Worm (Caenorhabditis elegans): Measurements from ENCODE around the gene col-130.

The col-130 gene

ce11 chrIV:12385061-12385460, 43.3 kb downstream of the col-130 start, which contains the start of gene F28D1.6:
Gene F28D1.6, minus strand, starts transcription at chrIV:12385161.
- TF ChIP-seq lsy-2 (tag; optimal IDR thresholded peaks at IDR 0.05): no peak
- TF ChIP-seq ces-1 (GFP tag; optimal IDR thresholded peaks at IDR 0.05): no peak
- TF ChIP-seq ztf-11 (tag; optimal IDR thresholded peaks at IDR 0.05): no peak
- TF ChIP-seq ceh-82 (tag; optimal IDR thresholded peaks at IDR 0.05): no peak
- TF ChIP-seq nhr-71 (tag; optimal IDR thresholded peaks at IDR 0.05): no peak
- TF ChIP-seq grh-1 (GFP tag; IDR thresholded peaks at IDR 0.05): no peak
- TF ChIP-seq F16B12.6 (tag; optimal IDR thresholded peaks at IDR 0.05): no peak
- TF ChIP-seq fkh-8 (tag; optimal IDR thresholded peaks at IDR 0.05): no peak
- no peak for TF ChIP-seq swsn-7 (tag; optimal IDR thresholded peaks at IDR 0.05)
- TF ChIP-seq ama-1 (optimal IDR thresholded peaks at IDR 0.05): no peak
- no peak for TF ChIP-seq lin-13 (GFP tag; optimal IDR thresholded peaks at IDR 0.05)
- TF ChIP-seq mdl-1 (tag; optimal IDR thresholded peaks at IDR 0.05): no peak

ce11 chrIV:12382864-12383263, 45.5 kb downstream of the col-130 start, which contains the start of gene thn-2:
Gene thn-2, plus strand, starts transcription at chrIV:12383170.
- TF ChIP-seq tbx-2 (tag; optimal IDR thresholded peaks at IDR 0.05): no peak
- TF ChIP-seq nhr-237 (tag; optimal IDR thresholded peaks at IDR 0.05): no peak
- TF ChIP-seq hlh-4 (tag; optimal IDR thresholded peaks at IDR 0.05): no peak
- no peak for TF ChIP-seq aly-2 (tag; optimal IDR thresholded peaks at IDR 0.05)
- TF ChIP-seq aha-1 (tag; optimal IDR thresholded peaks at IDR 0.05): no peak
- TF ChIP-seq zag-1 (tag; optimal IDR thresholded peaks at IDR 0.05): no peak
- TF ChIP-seq jun-1 (tag; optimal IDR thresholded peaks at IDR 0.05): no peak
- TF ChIP-seq ceh-8 (GFP tag; optimal IDR thresholded peaks at IDR 0.05): no peak
- TF ChIP-seq alr-1 (tag; optimal IDR thresholded peaks at IDR 0.05; ENCODE audit: borderline replicate concordance): no peak

- no peak for TF ChIP-seq fkh-10 (GFP tag; optimal IDR thresholded peaks at IDR 0.05)
- TF ChIP-seq nhr-47 (tag; optimal IDR thresholded peaks at IDR 0.05): no peak
- no peak for TF ChIP-seq unc-62 (GFP tag; optimal IDR thresholded peaks at IDR 0.05)
- no peak for TF ChIP-seq tlp-1 (tag; optimal IDR thresholded peaks at IDR 0.05)
- TF ChIP-seq nhr-85 (tag): no peak
- TF ChIP-seq fos-1 (tag; optimal IDR thresholded peaks at IDR 0.05): no peak
- TF ChIP-seq elt-2 (tag; optimal IDR thresholded peaks at IDR 0.05): no peak
- no peak for TF ChIP-seq lin-14 (GFP tag; optimal IDR thresholded peaks at IDR 0.05)
- TF ChIP-seq C34B4.2 (tag; optimal IDR thresholded peaks at IDR 0.05): no peak
- TF ChIP-seq lin-13 (GFP tag; optimal IDR thresholded peaks at IDR 0.05): no peak
- no peak for TF ChIP-seq mef-2 (tag; optimal IDR thresholded peaks at IDR 0.05)
- TF ChIP-seq lin-35 (GFP tag; optimal IDR thresholded peaks at IDR 0.05): no peak
- no peak for TF ChIP-seq mep-1 (tag; optimal IDR thresholded peaks at IDR 0.05)
- TF ChIP-seq irx-1 (tag; optimal IDR thresholded peaks at IDR 0.05): no peak
- TF ChIP-seq rnt-1 (tag; optimal IDR thresholded peaks at IDR 0.05): no peak
- no peak for TF ChIP-seq Y116A8C.19 (tag; optimal IDR thresholded peaks at IDR 0.05; ENCODE audit: borderline replicate concordance)
- TF ChIP-seq lin-39 (tag; optimal IDR thresholded peaks at IDR 0.05): no peak
- no peak for TF ChIP-seq fkh-8 (tag; optimal IDR thresholded peaks at IDR 0.05)
These were observed 48.5 kb downstream of the col-130 start, which contains the start of gene thn-1 for ce11 chrIV:12379784-12380183. Gene thn-1, plus strand, starts transcription at chrIV:12380084.

ce11 chrIV:12378919-12379318, 49.4 kb downstream of the col-130 start:
- TF ChIP-seq mdl-1 (tag; optimal IDR thresholded peaks at IDR 0.05) (no peak), nhr-20 (tag; optimal IDR thresholded peaks at IDR 0.05) (no peak), nhr-90 (tag; optimal IDR thresholded peaks at IDR 0.05; ENCODE audit: poor library complexity) (no peak), snu-23 (GFP tag; optimal IDR thresholded peaks at IDR 0.05) (no peak), elt-2 (tag; optimal IDR thresholded peaks at IDR 0.05) (peak; percentile 54), lin-14 (GFP tag; optimal IDR thresholded peaks at IDR 0.05) (no peak), rnt-1 (tag; optimal IDR thresholded peaks at IDR 0.05) (no peak)

Data from whole organism, L1 larva.